Worm (Caenorhabditis elegans): ENCODE data around the gene gegf-1.

DNA sequence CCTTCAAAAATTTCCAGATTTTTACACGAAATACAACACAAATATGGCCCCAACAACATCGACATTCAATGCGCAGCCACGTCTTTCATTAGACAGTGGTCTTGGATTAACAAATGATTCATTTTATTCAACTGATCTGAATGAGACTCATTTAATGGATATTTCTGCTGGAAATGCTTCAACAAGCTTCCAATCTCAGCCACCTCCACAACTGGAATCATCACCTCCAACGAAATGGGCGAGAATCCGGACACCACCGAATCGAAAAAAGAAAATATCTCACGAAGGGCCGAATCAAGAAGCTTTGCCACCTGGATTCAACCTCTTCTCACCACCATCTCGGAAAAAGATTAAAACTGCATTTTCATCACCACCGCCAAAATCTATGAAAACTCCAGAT, 22.0 kb upstream of the gegf-1 start:
- TF ChIP-seq him-1 (tag; optimal IDR thresholded peaks at IDR 0.05) (no peak), W03F9.2 (tag; optimal IDR thresholded peaks at IDR 0.05) (no peak)
